Worm (Caenorhabditis elegans): ENCODE data around the gene R04A9.3.
"Not testable (repeated sequence)": the region's sequence is repeated elsewhere in the genome, so short reads cannot be mapped to it uniquely, and the experiment has no call there.

Gene R04A9.3

ce11 chrX:334452-334851 lies 46.0 kb downstream of the R04A9.3 start:
- TF ChIP-seq xnd-1 (tag; optimal IDR thresholded peaks at IDR 0.05), result no peak
- TF ChIP-seq B0336.3 (GFP tag; IDR thresholded peaks at IDR 0.05), result no peak
- no peak for TF ChIP-seq fkh-3 (tag; optimal IDR thresholded peaks at IDR 0.05)
- no peak for TF ChIP-seq dpl-1 (GFP tag; optimal IDR thresholded peaks at IDR 0.05)
- TF ChIP-seq Y95B8A.8 (GFP tag; IDR thresholded peaks at IDR 0.05), result no peak
- TF ChIP-seq lin-40 (tag; optimal IDR thresholded peaks at IDR 0.05), result no peak
- no peak for TF ChIP-seq snpc-1.1 (tag; optimal IDR thresholded peaks at IDR 0.05; ENCODE audit: insufficient read depth)
- TF ChIP-seq hmg-1.2 (GFP tag; IDR thresholded peaks at IDR 0.05), result no peak
- TF ChIP-seq nhr-120 (GFP tag; IDR thresholded peaks at IDR 0.05), result no peak
- TF ChIP-seq tbp1 (GFP tag; optimal IDR thresholded peaks at IDR 0.05), result no peak
- no peak for TF ChIP-seq snpc-1.3 (tag; optimal IDR thresholded peaks at IDR 0.05; ENCODE audit: insufficient read depth)
- TF ChIP-seq K12H6.12 (tag; optimal IDR thresholded peaks at IDR 0.05), result no peak
- no peak for TF ChIP-seq ztf-3 (GFP tag; optimal IDR thresholded peaks at IDR 0.05)
- no peak for TF ChIP-seq ekl-4 (GFP tag; IDR thresholded peaks at IDR 0.05)
- TF ChIP-seq bed-2 (GFP tag; IDR thresholded peaks at IDR 0.05), result no peak
- TF ChIP-seq Y67H2A.10 (GFP tag; conservative IDR thresholded peaks at IDR 0.05), result no peak
- no peak for TF ChIP-seq F37B4.10 (GFP tag; IDR thresholded peaks at IDR 0.05)

- TF ChIP-seq aptf-3 (GFP tag; IDR thresholded peaks at IDR 0.05) (no peak), ztf-3 (GFP tag; optimal IDR thresholded peaks at IDR 0.05) (no peak), F57A8.1 (GFP tag; optimal IDR thresholded peaks at IDR 0.05) (no peak), lin-26 (GFP tag; IDR thresholded peaks at IDR 0.05) (no peak), F10E7.11 (tag; optimal IDR thresholded peaks at IDR 0.05) (no peak), akir-1 (GFP tag; optimal IDR thresholded peaks at IDR 0.05) (no peak), ztf-26 (tag; optimal IDR thresholded peaks at IDR 0.05) (no peak), xnd-1 (tag; optimal IDR thresholded peaks at IDR 0.05) (no peak), D2030.7 (GFP tag; IDR thresholded peaks at IDR 0.05) (no peak), F23B12.7 (tag; optimal IDR thresholded peaks at IDR 0.05; ENCODE audit: insufficient read depth) (no peak), hlh-12 (tag; optimal IDR thresholded peaks at IDR 0.05) (no peak), rec-8 (tag; optimal IDR thresholded peaks at IDR 0.05) (no peak), chd-7 (tag; optimal IDR thresholded peaks at IDR 0.05) (no peak), hmg-1.2 (GFP tag; IDR thresholded peaks at IDR 0.05) (no peak), bed-2 (GFP tag; IDR thresholded peaks at IDR 0.05) (no peak), ama-1 (optimal IDR thresholded peaks at IDR 0.05) (no peak), ama-1 (GFP tag; optimal IDR thresholded peaks at IDR 0.05) (no peak), egl-44 (GFP tag; IDR thresholded peaks at IDR 0.05) (no peak)
Measured at ce11 chrX:332643-333042, 47.8 kb downstream of the R04A9.3 start.

DNA sequence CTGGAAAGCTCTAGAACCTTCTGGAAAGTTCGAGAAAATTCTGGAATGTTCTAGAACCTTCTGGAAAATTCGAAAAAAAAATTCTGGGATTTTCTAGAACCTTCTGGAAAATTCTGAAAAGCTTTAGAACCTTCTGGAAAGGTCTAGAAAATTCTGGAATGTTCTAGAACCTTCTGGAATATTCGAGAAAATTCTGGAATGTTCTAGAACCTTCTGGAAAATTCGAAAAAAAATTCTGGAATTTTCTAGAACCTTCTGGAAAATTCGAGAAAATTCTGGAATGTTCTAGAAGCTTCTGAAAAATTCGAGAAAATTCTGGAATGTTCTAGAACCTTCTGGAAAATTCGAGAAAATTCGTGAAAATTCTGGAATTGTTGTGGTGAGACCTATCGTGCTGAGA lies 49.5 kb downstream of the R04A9.3 start:
- TF ChIP-seq rcor-1 (GFP tag; IDR thresholded peaks at IDR 0.05) (peak; percentile 50; the same call in 1 of the 2 replicates), Y79H2A.3 (GFP tag; conservative IDR thresholded peaks at IDR 0.05) (0 out of 2 replicates have a peak, but pooled peaks have one; percentile 39), cebp-1 (GFP tag; IDR thresholded peaks at IDR 0.05) (0 out of 2 replicates have a peak, but pooled peaks have one; percentile 9), ekl-4 (GFP tag; IDR thresholded peaks at IDR 0.05) (0 out of 2 replicates have a peak, but pooled peaks have one; percentile 54), dox-1 (GFP tag; IDR thresholded peaks at IDR 0.05) (peak; percentile 93), F39B2.1 (GFP tag; IDR thresholded peaks at IDR 0.05) (0 out of 2 replicates have a peak, but pooled peaks have one; percentile 43), madf-6 (GFP tag; IDR thresholded peaks at IDR 0.05) (peak; percentile 47), ceh-100 (GFP tag; IDR thresholded peaks at IDR 0.05) (peak; percentile 45; the same call in 1 of the 2 replicates), pbrm-1 (GFP tag; IDR thresholded peaks at IDR 0.05) (peak; percentile 7; the same call in 1 of the 2 replicates), ceh-40 (GFP tag; IDR thresholded peaks at IDR 0.05) (0 out of 2 replicates have a peak, but pooled peaks have one; percentile 74), egrh-3 (GFP tag; IDR thresholded peaks at IDR 0.05) (0 out of 2 replicates have a peak, but pooled peaks have one; percentile 22), ztf-25 (GFP tag; IDR thresholded peaks at IDR 0.05) (0 out of 2 replicates have a peak, but pooled peaks have one; percentile 52), hsf-1 (GFP tag; IDR thresholded peaks at IDR 0.05) (peak; percentile 98), nfyb-1 (GFP tag; IDR thresholded peaks at IDR 0.05) (peak; percentile 64; the same call in 1 of the 2 replicates)
- TF ChIP-seq cebp-1 (tag; optimal IDR thresholded peaks at IDR 0.05), result not testable (repeated sequence)
